Worm (Caenorhabditis elegans) whole organism, L3 larva: ENCODE data around the gene cyn-9.

Experiments used
- R02D3.7 ChIP-seq: fragments of 150-350 bp; optimal IDR thresholded peaks from 2 replicates; lab custom pipeline; 2014; ENCODE audit warnings: missing biosample characterization, missing genetic modification characterization
- aly-2 ChIP-seq: fragments of 150-350 bp; optimal IDR thresholded peaks from 2 replicates; lab custom pipeline; 2014; ENCODE audit warnings: missing biosample characterization, missing genetic modification characterization
- ceh-82 ChIP-seq: fragments of 150-350 bp; optimal IDR thresholded peaks from 2 replicates; lab custom pipeline; 2014; ENCODE audit warnings: missing biosample characterization, missing genetic modification characterization
- ceh-9 ChIP-seq: sonication (generic microtip); optimal IDR thresholded peaks from 2 replicates; lab custom pipeline; 2018; ENCODE audit warnings: missing biosample characterization, missing genetic modification characterization
- egl-27 ChIP-seq: sonication (generic microtip); optimal IDR thresholded peaks from 4 replicates; lab custom pipeline; 2017; ENCODE audit warnings: missing biosample characterization, missing genetic modification reagents, missing genetic modification characterization
- elt-1 ChIP-seq: fragments of 150-350 bp; optimal IDR thresholded peaks from 2 replicates; lab custom pipeline; 2014; ENCODE audit warnings: missing biosample characterization, missing genetic modification characterization
- nhr-11 ChIP-seq: fragments of 150-350 bp; optimal IDR thresholded peaks from 2 replicates; lab custom pipeline; 2014; ENCODE audit warnings: missing biosample characterization, missing genetic modification characterization
- nhr-12 ChIP-seq: fragments of 150-350 bp; optimal IDR thresholded peaks from 2 replicates; lab custom pipeline; 2014; ENCODE audit warnings: missing biosample characterization, missing genetic modification characterization
- nhr-67 ChIP-seq: fragments of 150-350 bp; optimal IDR thresholded peaks from 2 replicates; lab custom pipeline; 2014; ENCODE audit warnings: missing biosample characterization, missing genetic modification characterization
- pha-4 ChIP-seq: fragments of 150-350 bp; optimal IDR thresholded peaks from 2 replicates; lab custom pipeline; 2014; ENCODE audit warnings: missing biosample characterization, missing genetic modification reagents, missing genetic modification characterization
- snpc-4 ChIP-seq: fragments of 150-350 bp; optimal IDR thresholded peaks from 2 replicates; lab custom pipeline; 2014; ENCODE audit warnings: missing biosample characterization, missing genetic modification characterization
- unc-62 ChIP-seq: fragments of 150-350 bp; sonication (generic microtip); optimal IDR thresholded peaks from 4 replicates; lab custom pipeline; 2014; ENCODE audit warnings: missing biosample characterization, missing genetic modification reagents, missing genetic modification characterization
- zag-1 ChIP-seq: fragments of 150-350 bp; optimal IDR thresholded peaks from 2 replicates; lab custom pipeline; 2014; ENCODE audit warnings: missing biosample characterization, missing genetic modification characterization
- ztf-4 ChIP-seq: fragments of 150-350 bp; optimal IDR thresholded peaks from 2 replicates; lab custom pipeline; 2014; ENCODE audit warnings: missing biosample characterization, missing genetic modification characterization

ce11 chrIII:3730475-3730874 lies 31.0 kb upstream of the cyn-9 start, which contains the start of gene F34D10.8:
- TF ChIP-seq nhr-11 (tag; lab: Kevin White, UChicago) (no peak), pha-4 (tag; lab: Kevin White, UChicago) (no peak), egl-27 (tag; lab: Kevin White, UChicago) (no peak), aly-2 (no peak), snpc-4 (tag; lab: Kevin White, UChicago) (no peak), unc-62 (GFP tag; lab: Kevin White, UChicago) (no peak), ztf-4 (no peak), elt-1 (no peak), zag-1 (tag; lab: Kevin White, UChicago) (no peak), R02D3.7 (no peak), ceh-9 (tag; lab: Kevin White, UChicago) (no peak), ceh-82 (tag; lab: Kevin White, UChicago) (no peak), nhr-12 (no peak), nhr-67 (no peak)
